Fruit fly (Drosophila melanogaster): Measurements from ENCODE around the gene CG1116.

- TF ChIP-seq psq (optimal IDR thresholded peaks at IDR 0.05) (no peak), CG8478 (optimal IDR thresholded peaks at IDR 0.05) (no peak), pan (optimal IDR thresholded peaks at IDR 0.05) (no peak), EcR (GFP tag; optimal IDR thresholded peaks at IDR 0.05) (no peak)
Observed at dm6 chr3R:5268495-5268894, 49.0 kb downstream of the CG1116 start.
